Fruit fly (Drosophila melanogaster): ENCODE results near the gene CG32277.

CG32277 gene

dm6 chr3L:3249997-3250774, 44.9 kb upstream of the CG32277 start (continued):
- TF ChIP-seq CG11456 (GFP tag; IDR thresholded peaks at IDR 0.05): peak; percentile 76
- no peak for TF ChIP-seq CG2129 (GFP tag; IDR thresholded peaks at IDR 0.05; ENCODE audit: partially characterized antibody)
- TF ChIP-seq schlank (tag; optimal IDR thresholded peaks at IDR 0.05): peak; percentile 76
- peak in 1 of 3 experiments; percentile 97 for TF ChIP-seq lola (GFP tag; optimal IDR thresholded peaks at IDR 0.05)
- TF ChIP-seq Abd-B (GFP tag; optimal IDR thresholded peaks at IDR 0.05): peak; percentile 95
- TF ChIP-seq CG42726 (GFP tag; IDR thresholded peaks at IDR 0.05; ENCODE audit: partially characterized antibody): no peak
- peak; percentile 88 for TF ChIP-seq jing (GFP tag; optimal IDR thresholded peaks at IDR 0.05)
- TF ChIP-seq CG10274 (GFP tag; optimal IDR thresholded peaks at IDR 0.05): peak; percentile 84
- TF ChIP-seq Six4 (GFP tag; optimal IDR thresholded peaks at IDR 0.05): peak; percentile 94
- peak; percentile 96 for TF ChIP-seq CG9609 (GFP tag; optimal IDR thresholded peaks at IDR 0.05)
- peak; percentile 67 for TF ChIP-seq gsb (GFP tag; IDR thresholded peaks at IDR 0.05)
- peak; percentile 95 for TF ChIP-seq Hmx (GFP tag; optimal IDR thresholded peaks at IDR 0.05)
- peak; percentile 92 for TF ChIP-seq CG5245 (GFP tag; optimal IDR thresholded peaks at IDR 0.05)
- TF ChIP-seq nmo (GFP tag; optimal IDR thresholded peaks at IDR 0.05): peak; percentile 98
- peak; percentile 87 for TF ChIP-seq Bdp1 (GFP tag; optimal IDR thresholded peaks at IDR 0.05)
- TF ChIP-seq fd3F (GFP tag; optimal IDR thresholded peaks at IDR 0.05): peak; percentile 94
- no peak for TF ChIP-seq vnd (GFP tag; IDR thresholded peaks at IDR 0.05; ENCODE audit: partially characterized antibody)
- TF ChIP-seq sob (GFP tag; IDR thresholded peaks at IDR 0.05): peak; percentile 82; the same call in 1 of the 2 replicates
- TF ChIP-seq CG1647 (GFP tag; optimal IDR thresholded peaks at IDR 0.05): peak; percentile 79
- TF ChIP-seq CG17385 (GFP tag; optimal IDR thresholded peaks at IDR 0.05): peak; percentile 92
- TF ChIP-seq CG17568 (GFP tag; optimal IDR thresholded peaks at IDR 0.05): peak; percentile 83
- TF ChIP-seq CG17829 (tag; optimal IDR thresholded peaks at IDR 0.05): peak; percentile 95
- TF ChIP-seq CG10366 (GFP tag; IDR thresholded peaks at IDR 0.05): peak; percentile 82; the same call in 1 of the 2 replicates
- peak; percentile 86 for TF ChIP-seq btn (GFP tag; optimal IDR thresholded peaks at IDR 0.05)
- peak; percentile 91 for TF ChIP-seq slou (GFP tag; optimal IDR thresholded peaks at IDR 0.05)
- peak; percentile 97 for TF ChIP-seq CG10543 (GFP tag; optimal IDR thresholded peaks at IDR 0.05)
- peak; percentile 91 for TF ChIP-seq shn (GFP tag; optimal IDR thresholded peaks at IDR 0.05)
- TF ChIP-seq CG2678 (tag; optimal IDR thresholded peaks at IDR 0.05): peak; percentile 97
- peak; percentile 88 for TF ChIP-seq sisA (GFP tag; IDR thresholded peaks at IDR 0.05)
- TF ChIP-seq CG1233 (GFP tag; optimal IDR thresholded peaks at IDR 0.05): peak; percentile 91
- TF ChIP-seq CrebB (tag; optimal IDR thresholded peaks at IDR 0.05): peak; percentile 68
- peak; percentile 88 for TF ChIP-seq her (GFP tag; optimal IDR thresholded peaks at IDR 0.05)
- peak; percentile 95 for TF ChIP-seq Dip3 (GFP tag; optimal IDR thresholded peaks at IDR 0.05)
- no peak for TF ChIP-seq sc (optimal IDR thresholded peaks at IDR 0.05)
- peak; percentile 98 for TF ChIP-seq sc (GFP tag; optimal IDR thresholded peaks at IDR 0.05)
- TF ChIP-seq CG4854 (GFP tag; optimal IDR thresholded peaks at IDR 0.05): peak; percentile 88
- TF ChIP-seq dysf (GFP tag; IDR thresholded peaks at IDR 0.05): peak; percentile 93
- TF ChIP-seq GATAe (GFP tag; conservative IDR thresholded peaks at IDR 0.05): peak; percentile 73
- TF ChIP-seq CG4360 (GFP tag; IDR thresholded peaks at IDR 0.05): peak; percentile 68
- TF ChIP-seq mld (GFP tag; IDR thresholded peaks at IDR 0.05; ENCODE audit: partially characterized antibody): no peak
- TF ChIP-seq ab (GFP tag; optimal IDR thresholded peaks at IDR 0.05): peak; percentile 92
- peak; percentile 88 for TF ChIP-seq CG14014 (GFP tag; IDR thresholded peaks at IDR 0.05)
- no peak for TF ChIP-seq CG6791 (GFP tag; IDR thresholded peaks at IDR 0.05; ENCODE audit: partially characterized antibody)
- TF ChIP-seq hth (optimal IDR thresholded peaks at IDR 0.05): no peak
- peak; percentile 90 for TF ChIP-seq CG8290 (GFP tag; optimal IDR thresholded peaks at IDR 0.05)
- TF ChIP-seq CG8290 (tag; optimal IDR thresholded peaks at IDR 0.05): peak; percentile 68 to 78
- TF ChIP-seq Rfx (GFP tag; IDR thresholded peaks at IDR 0.05): peak; percentile 89
- TF ChIP-seq ash1 (GFP tag; optimal IDR thresholded peaks at IDR 0.05): no peak
- peak; percentile 71 for TF ChIP-seq Hey (tag; optimal IDR thresholded peaks at IDR 0.05)
- TF ChIP-seq CG12299 (tag; optimal IDR thresholded peaks at IDR 0.05): peak; percentile 78

Data from whole organism, embryonic.